Worm (Caenorhabditis elegans) whole organism, early embryonic: Measurements from ENCODE around the gene F42A9.3.
A peak's percentile ranks its signal among the peaks of the same experiment; 100 is the strongest.

Experiments used
- B0310.2 ChIP-seq: sonication (generic microtip); optimal IDR thresholded peaks from 2 replicates; lab custom pipeline; 2016; ENCODE audit warnings: mild to moderate bottlenecking, missing genetic modification characterization, missing compliant biosample characterization
- F13C5.2 ChIP-seq: sonication (generic microtip); optimal IDR thresholded peaks from 2 replicates; lab custom pipeline; 2017; ENCODE audit warnings: mild to moderate bottlenecking, missing genetic modification characterization, inconsistent platforms, missing compliant biosample characterization
- aly-1 ChIP-seq: sonication (generic microtip); optimal IDR thresholded peaks from 2 replicates; lab custom pipeline; 2016; ENCODE audit warnings: missing genetic modification characterization, missing compliant biosample characterization
- ama-1 ChIP-seq: fragments of 150-350 bp; optimal IDR thresholded peaks from 2 replicates; lab custom pipeline; 2014
- ceh-13 ChIP-seq: fragments of 200-800 bp; sonication (Bioruptor generic); optimal IDR thresholded peaks from 2 replicates; lab custom pipeline; 2018; ENCODE audit warnings: mild to moderate bottlenecking, missing genetic modification characterization, missing compliant biosample characterization
- ceh-36 ChIP-seq: sonication (generic microtip); optimal IDR thresholded peaks from 2 replicates; lab custom pipeline; 2016; ENCODE audit warnings: missing genetic modification characterization, inconsistent platforms, missing compliant biosample characterization
- ets-7 ChIP-seq: sonication (generic microtip); optimal IDR thresholded peaks from 2 replicates; lab custom pipeline; 2016; ENCODE audit warnings: missing genotype, missing genetic modification characterization, missing compliant biosample characterization
- flt-1 ChIP-seq: fragments of 200-800 bp; sonication (Bioruptor generic); IDR thresholded peaks from 2 replicates; pipeline ENCODE4 v1.3.6; 2022; ENCODE audit warnings: missing genetic modification characterization, missing compliant biosample characterization
- hmbx-1 ChIP-seq: sonication (generic microtip); optimal IDR thresholded peaks from 2 replicates; lab custom pipeline; 2016; ENCODE audit warnings: mild to moderate bottlenecking, missing genetic modification characterization, missing compliant biosample characterization
- hmg-4 ChIP-seq: fragments of 200-800 bp; sonication (Bioruptor generic); optimal IDR thresholded peaks from 2 replicates; lab custom pipeline; 2018; ENCODE audit warnings: mild to moderate bottlenecking, missing genetic modification characterization, missing compliant biosample characterization
- hnd-1 ChIP-seq: sonication (generic microtip); optimal IDR thresholded peaks from 2 replicates; lab custom pipeline; 2016; ENCODE audit warnings: missing genetic modification characterization, missing compliant biosample characterization
- pes-1 ChIP-seq: fragments of 200-800 bp; sonication (Bioruptor generic); IDR thresholded peaks from 2 replicates; pipeline ENCODE4 v1.3.6; 2022; ENCODE audit warnings: missing genetic modification reagents, missing genetic modification characterization, missing compliant biosample characterization
- scrt-1 ChIP-seq: fragments of 200-800 bp; sonication (Bioruptor generic); IDR thresholded peaks from 2 replicates; pipeline ENCODE4 v1.3.6; 2022; ENCODE audit warnings: missing genetic modification characterization, missing compliant biosample characterization
- sea-1 ChIP-seq: fragments of 200-800 bp; sonication (Bioruptor generic); conservative IDR thresholded peaks from 2 replicates; pipeline ENCODE4 v1.3.6; 2022; ENCODE audit warnings: missing genetic modification characterization, missing compliant biosample characterization
- tbx-11 ChIP-seq: fragments of 200-800 bp; sonication (Bioruptor generic); IDR thresholded peaks from 2 replicates; pipeline ENCODE4 v1.3.6; 2022; ENCODE audit warnings: missing genetic modification characterization, missing compliant biosample characterization
- tbx-37 ChIP-seq: fragments of 200-800 bp; sonication (Bioruptor generic); conservative IDR thresholded peaks from 2 replicates; pipeline ENCODE4 v1.3.6; 2022; ENCODE audit warnings: missing genetic modification reagents, missing genetic modification characterization, missing compliant biosample characterization
- tra-4 ChIP-seq: sonication (generic microtip); optimal IDR thresholded peaks from 2 replicates; lab custom pipeline; 2017; ENCODE audit warnings: missing genetic modification characterization, missing compliant biosample characterization

F42A9.3 gene

DNA sequence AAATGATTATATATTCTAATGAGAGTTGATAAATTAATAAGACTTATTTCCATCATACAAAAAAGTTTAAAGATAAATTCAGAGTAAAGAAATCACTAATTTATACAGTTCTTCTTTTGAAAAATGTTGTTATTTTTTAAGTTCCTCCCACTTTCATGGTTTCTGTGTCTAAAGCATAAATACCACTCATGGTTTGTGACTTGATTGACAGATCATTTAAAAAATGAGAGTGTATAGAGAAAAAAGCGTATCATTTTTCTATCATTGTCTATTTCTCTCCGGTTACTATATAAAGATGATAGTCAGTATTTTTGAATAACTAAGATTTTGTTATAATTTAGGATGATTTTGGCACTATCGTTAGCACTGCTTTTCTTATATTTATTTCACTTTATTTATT is 2.4 kb upstream of the F42A9.3 start, which contains the start of gene cyp-33E3:
cyp-33E3 (plus strand) TSS at position 316 of the 400 bp plus-strand sequence.
- no peak for TF ChIP-seq scrt-1 (GFP tag; lab: Robert Waterston, UW)
- TF ChIP-seq hmbx-1 (tag; lab: Kevin White, UChicago), result no peak
- TF ChIP-seq tbx-37 (GFP tag; lab: Robert Waterston, UW), result no peak
- no peak for TF ChIP-seq hnd-1 (tag; lab: Kevin White, UChicago)
- TF ChIP-seq B0310.2 (tag; lab: Kevin White, UChicago), result no peak
- no peak for TF ChIP-seq ceh-13 (GFP tag; lab: Kevin White, UChicago)
- no peak for TF ChIP-seq tra-4 (tag; lab: Kevin White, UChicago)
- TF ChIP-seq tbx-11, result no peak
- TF ChIP-seq ceh-36 (tag; lab: Kevin White, UChicago), result no peak
- TF ChIP-seq pes-1 (GFP tag; lab: Robert Waterston, UW), result no peak

DNA sequence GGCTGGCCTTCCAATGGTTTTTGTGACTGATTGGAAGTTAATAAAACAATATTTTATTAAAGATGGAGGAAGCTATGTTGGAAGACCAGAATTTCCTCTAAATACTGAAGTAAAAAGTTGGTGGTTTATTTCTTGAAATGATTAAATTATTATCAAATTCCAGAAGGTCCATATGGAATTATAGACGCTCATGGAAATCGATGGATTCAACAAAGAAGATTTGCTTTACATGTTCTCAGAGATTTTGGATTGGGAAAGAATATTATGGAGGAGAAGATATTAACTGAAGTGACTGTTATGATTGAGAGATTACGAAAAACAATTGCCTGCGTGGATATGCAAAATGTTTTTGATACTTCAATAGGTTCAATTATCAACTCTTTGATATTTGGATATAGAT is 1.7 kb upstream of the F42A9.3 start:
- TF ChIP-seq tra-4 (tag; lab: Kevin White, UChicago) (no peak), scrt-1 (GFP tag; lab: Robert Waterston, UW) (no peak), hmbx-1 (tag; lab: Kevin White, UChicago) (no peak), sea-1 (GFP tag; lab: Robert Waterston, UW) (no peak), ets-7 (no peak), hmg-4 (GFP tag; lab: Kevin White, UChicago) (no peak)

ce11 chrIV:8618698-8619097 is 1.6 kb downstream of the F42A9.3 start, which contains the start of gene F42A9.8:
TSS of gene F42A9.8 (minus strand) at chrIV:8618785.
- TF ChIP-seq scrt-1 (GFP tag; lab: Robert Waterston, UW), result no peak
- TF ChIP-seq ceh-13 (GFP tag; lab: Kevin White, UChicago), result no peak
- TF ChIP-seq flt-1 (GFP tag; lab: Robert Waterston, UW), result no peak
- no peak for TF ChIP-seq sea-1 (GFP tag; lab: Robert Waterston, UW)
- no peak for TF ChIP-seq tbx-37 (GFP tag; lab: Robert Waterston, UW)
- TF ChIP-seq hnd-1 (tag; lab: Kevin White, UChicago), result no peak
- TF ChIP-seq ets-7, result no peak
- no peak for TF ChIP-seq F13C5.2 (tag; lab: Kevin White, UChicago)
- no peak for TF ChIP-seq ceh-36 (tag; lab: Kevin White, UChicago)
- TF ChIP-seq pes-1 (GFP tag; lab: Robert Waterston, UW), result no peak
- no peak for TF ChIP-seq tbx-11
- no peak for TF ChIP-seq hmbx-1 (tag; lab: Kevin White, UChicago)
- no peak for TF ChIP-seq aly-1 (tag; lab: Kevin White, UChicago)
- no peak for TF ChIP-seq hmg-4 (GFP tag; lab: Kevin White, UChicago)
- no peak for TF ChIP-seq tra-4 (tag; lab: Kevin White, UChicago)
- no peak for TF ChIP-seq ama-1 (lab: Kevin White, UChicago)

- TF ChIP-seq ceh-13 (GFP tag; lab: Kevin White, UChicago) (no peak), ceh-36 (tag; lab: Kevin White, UChicago) (no peak)
Measured at ce11 chrIV:8620102-8620733, 3.2 kb downstream of the F42A9.3 start, which contains the start of gene lin-49. TSS of gene lin-49 (plus strand) at chrIV:8620683.

ce11 chrIV:8625730-8626129 is 8.7 kb downstream of the F42A9.3 start:
- no peak for TF ChIP-seq tbx-11
- no peak for TF ChIP-seq ets-7
- TF ChIP-seq F13C5.2 (tag; lab: Kevin White, UChicago), result no peak

DNA sequence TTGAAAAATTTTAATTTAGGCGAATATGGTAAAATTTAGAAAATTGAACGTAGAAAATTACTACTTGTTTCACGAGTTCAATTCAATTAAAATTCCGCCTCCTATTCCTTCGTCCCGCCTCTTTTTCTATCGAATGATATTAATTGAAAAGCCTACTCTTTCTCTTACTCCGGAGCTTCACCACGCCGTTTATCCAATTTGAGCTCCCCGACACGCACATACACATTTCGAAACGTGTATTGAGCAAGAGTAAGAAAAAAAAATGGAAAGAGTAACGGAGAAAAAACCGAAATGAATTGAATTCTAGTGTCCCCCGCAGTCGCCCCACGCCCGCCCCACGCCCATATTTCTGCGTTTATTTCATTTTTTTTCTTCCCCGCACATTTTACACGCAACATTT is 9.2 kb downstream of the F42A9.3 start:
- TF ChIP-seq ceh-13 (GFP tag; lab: Kevin White, UChicago) (no peak), hmbx-1 (tag; lab: Kevin White, UChicago) (no peak), aly-1 (tag; lab: Kevin White, UChicago) (no peak), sea-1 (GFP tag; lab: Robert Waterston, UW) (no peak)

DNA sequence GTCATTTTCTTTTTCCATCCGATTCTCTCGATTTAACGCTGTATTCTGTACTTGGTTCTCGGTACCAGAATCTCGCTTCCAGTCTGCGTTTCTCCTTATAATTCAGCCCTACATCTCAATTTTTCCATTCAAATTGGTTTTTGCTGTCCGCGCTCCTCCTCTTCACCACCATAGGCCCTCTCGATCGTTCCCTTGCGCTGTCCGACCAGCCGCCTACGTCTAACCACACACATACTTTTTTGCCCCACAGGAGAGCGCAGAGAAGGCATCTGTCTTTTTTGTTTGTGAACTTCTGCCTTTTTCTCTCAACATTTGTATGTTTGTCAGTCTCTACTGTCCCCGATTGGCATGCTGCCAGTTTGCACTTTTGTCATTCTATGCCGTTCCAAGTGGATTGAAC is 10.3 kb downstream of the F42A9.3 start, which contains the start of gene F42A9.11:
F42A9.11 (plus strand) TSS at position 310 of the 400 bp plus-strand sequence.
- TF ChIP-seq hmbx-1 (tag; lab: Kevin White, UChicago) (no peak), hmg-4 (GFP tag; lab: Kevin White, UChicago) (peak; percentile 12), aly-1 (tag; lab: Kevin White, UChicago) (peak; percentile 40), sea-1 (GFP tag; lab: Robert Waterston, UW) (no peak)

ce11 chrIV:8628262-8628661 is 11.2 kb downstream of the F42A9.3 start:
- no peak for TF ChIP-seq ama-1 (lab: Kevin White, UChicago)
- no peak for TF ChIP-seq scrt-1 (GFP tag; lab: Robert Waterston, UW)
- no peak for TF ChIP-seq sea-1 (GFP tag; lab: Robert Waterston, UW)
- TF ChIP-seq ets-7, result no peak
- no peak for TF ChIP-seq aly-1 (tag; lab: Kevin White, UChicago)
- no peak for TF ChIP-seq ceh-13 (GFP tag; lab: Kevin White, UChicago)
- no peak for TF ChIP-seq flt-1 (GFP tag; lab: Robert Waterston, UW)
